Fruit fly (Drosophila melanogaster) whole organism, wandering third instar larva: ENCODE results near the gene CG2493.
A peak's percentile ranks its signal among the peaks of the same experiment; 100 is the strongest.

ENCODE experiments used
- Abd-B ChIP-seq: fragments of >200 bp; optimal IDR thresholded peaks from 2 replicates; lab custom pipeline; 2017; ENCODE audit warnings: missing biosample characterization, missing genetic modification characterization
- CG32264 ChIP-seq: fragments of 200-800 bp; sonication (Bioruptor generic); optimal IDR thresholded peaks from 2 replicates; lab custom pipeline; 2016; ENCODE audit warnings: missing biosample characterization, missing genetic modification characterization
- CG9705 ChIP-seq: fragments of 200-800 bp; sonication (Bioruptor generic); optimal IDR thresholded peaks from 2 replicates; lab custom pipeline; 2018; ENCODE audit warnings: missing biosample characterization, mild to moderate bottlenecking, missing genetic modification characterization
- CrebA ChIP-seq: fragments of 200-800 bp; sonication (Bioruptor generic); optimal IDR thresholded peaks from 2 replicates; lab custom pipeline; 2016; ENCODE audit warnings: missing biosample characterization, mild to moderate bottlenecking, missing genetic modification characterization, borderline replicate concordance
- Dfd ChIP-seq: fragments of >200 bp; optimal IDR thresholded peaks from 2 replicates; lab custom pipeline; 2017; ENCODE audit warnings: missing biosample characterization, missing genetic modification characterization
- Dif ChIP-seq: fragments of 200-275, 200-300 bp; sonication (Bioruptor generic); optimal IDR thresholded peaks from 2 replicates; lab custom pipeline; 2018; ENCODE audit warnings: missing biosample characterization, missing genetic modification characterization; ENCODE audit not compliant: partially characterized antibody
- GATAd ChIP-seq: sonication (Bioruptor generic); optimal IDR thresholded peaks from 2 replicates; lab custom pipeline; 2016; ENCODE audit warnings: missing biosample characterization, missing genetic modification characterization
- HLH106 ChIP-seq: fragments of 200-800 bp; optimal IDR thresholded peaks from 3 replicates; lab custom pipeline; 2019; ENCODE audit warnings: missing biosample characterization, mild to moderate bottlenecking, missing genetic modification characterization, moderate library complexity
- Hnf4 ChIP-seq: fragments of 200-800 bp; sonication (Bioruptor generic); optimal IDR thresholded peaks from 2 replicates; lab custom pipeline; 2016; ENCODE audit warnings: missing biosample characterization, mild to moderate bottlenecking, missing genetic modification characterization
- Hr78 ChIP-seq: fragments of >200 bp; optimal IDR thresholded peaks from 2 replicates; lab custom pipeline; 2017; ENCODE audit warnings: missing biosample characterization, missing genetic modification characterization
- Hr83 ChIP-seq: fragments of 200-300 bp; sonication (Bioruptor generic); optimal IDR thresholded peaks from 2 replicates; lab custom pipeline; 2016; ENCODE audit warnings: missing biosample characterization, mild to moderate bottlenecking, missing genetic modification characterization, moderate library complexity; ENCODE audit not compliant: poor library complexity, severe bottlenecking
- Jra ChIP-seq: sonication (Bioruptor generic); optimal IDR thresholded peaks from 2 replicates; lab custom pipeline; 2016; ENCODE audit warnings: missing biosample characterization, missing genetic modification characterization
- Mio ChIP-seq: sonication (Bioruptor generic); optimal IDR thresholded peaks from 2 replicates; lab custom pipeline; 2016; ENCODE audit warnings: missing biosample characterization, missing genetic modification characterization
- Myc ChIP-seq: fragments of >200 bp; optimal IDR thresholded peaks from 2 replicates; lab custom pipeline; 2017
- N ChIP-seq: fragments of >200 bp; optimal IDR thresholded peaks from 2 replicates; lab custom pipeline; 2018; ENCODE audit warnings: missing biosample characterization, missing external identifiers, missing genetic modification characterization
- OdsH ChIP-seq: fragments of 200-800 bp; sonication (Bioruptor generic); optimal IDR thresholded peaks from 2 replicates; lab custom pipeline; 2016; ENCODE audit warnings: missing biosample characterization, mild to moderate bottlenecking, missing genetic modification characterization
- Rel ChIP-seq, 2 experiments: fragments of 200-800 bp; sonication (Bioruptor generic) in 1 of 2; optimal IDR thresholded peaks; 2 replicates in 1 of 2; 3 replicates in 1 of 2; lab custom pipeline; 2016 to 2019; ENCODE audit warnings: mild to moderate bottlenecking in 2 of 2, missing biosample characterization in 2 of 2, missing genetic modification characterization in 2 of 2, moderate library complexity in 1 of 2
- Sp1 ChIP-seq: fragments of 200-800 bp; sonication (Bioruptor generic); optimal IDR thresholded peaks from 3 replicates; lab custom pipeline; 2019; ENCODE audit warnings: missing biosample characterization, mild to moderate bottlenecking, missing genetic modification characterization, moderate library complexity
- Vsx2 ChIP-seq: fragments of 200-300, 225-300 bp; sonication (Bioruptor generic); optimal IDR thresholded peaks from 2 replicates; lab custom pipeline; 2018; ENCODE audit warnings: missing biosample characterization, missing genetic modification characterization; ENCODE audit not compliant: partially characterized antibody
- br ChIP-seq: fragments of 200-800 bp; sonication (Bioruptor generic); optimal IDR thresholded peaks from 2 replicates; lab custom pipeline; 2016; ENCODE audit warnings: missing biosample characterization, missing genetic modification characterization
- brk ChIP-seq: fragments of 200-800 bp; sonication (Bioruptor generic); optimal IDR thresholded peaks from 2 replicates; lab custom pipeline; 2016; ENCODE audit warnings: missing biosample characterization, mild to moderate bottlenecking, missing genetic modification characterization
- dl ChIP-seq, 2 experiments: fragments of 175-275, 200-275 bp in 1 of 2; fragments of 200-275 bp in 1 of 2; sonication (Bioruptor generic); optimal IDR thresholded peaks; lab custom pipeline; 2018; ENCODE audit warnings: mild to moderate bottlenecking in 2 of 2, missing biosample characterization in 2 of 2, missing genetic modification characterization in 2 of 2, moderate library complexity in 2 of 2; ENCODE audit not compliant: partially characterized antibody in 2 of 2, insufficient read depth in 1 of 2
- dmrt93B ChIP-seq: fragments of 200-800 bp; sonication (Bioruptor generic); optimal IDR thresholded peaks from 2 replicates; lab custom pipeline; 2018; ENCODE audit warnings: missing biosample characterization, mild to moderate bottlenecking, missing genetic modification characterization
- dsf ChIP-seq: sonication (Bioruptor generic); optimal IDR thresholded peaks from 2 replicates; lab custom pipeline; 2016; ENCODE audit warnings: missing biosample characterization, missing genetic modification characterization, borderline replicate concordance
- ey ChIP-seq: fragments of 200-800 bp; sonication (Bioruptor generic); optimal IDR thresholded peaks from 2 replicates; lab custom pipeline; 2016; ENCODE audit warnings: missing biosample characterization, missing genetic modification characterization
- foxo ChIP-seq, 2 experiments: fragments of 200-800 bp; sonication (Bioruptor generic); optimal IDR thresholded peaks; 2 replicates in 1 of 2; 3 replicates in 1 of 2; lab custom pipeline; 2016 to 2017; ENCODE audit warnings: missing biosample characterization in 2 of 2, missing genetic modification characterization in 2 of 2
- fru ChIP-seq: fragments of 200-800 bp; sonication (Bioruptor generic); optimal IDR thresholded peaks from 3 replicates; lab custom pipeline; 2016; ENCODE audit warnings: missing biosample characterization, mild to moderate bottlenecking, missing genetic modification characterization
- h ChIP-seq: fragments of 200-800 bp; sonication (Bioruptor generic); optimal IDR thresholded peaks from 3 replicates; lab custom pipeline; 2016; ENCODE audit warnings: missing biosample characterization, mild to moderate bottlenecking, missing genetic modification characterization
- jim ChIP-seq: fragments of 175-275, 200-325 bp; sonication (Bioruptor generic); optimal IDR thresholded peaks from 2 replicates; lab custom pipeline; 2016; ENCODE audit warnings: missing biosample characterization, mild to moderate bottlenecking, missing genetic modification characterization
- lola ChIP-seq: fragments of >200 bp; optimal IDR thresholded peaks from 2 replicates; lab custom pipeline; 2017; ENCODE audit warnings: missing biosample characterization, missing genetic modification characterization
- pan ChIP-seq: fragments of >200 bp; optimal IDR thresholded peaks from 2 replicates; lab custom pipeline; 2017
- psq ChIP-seq: fragments of 200-800 bp; sonication (Bioruptor generic); optimal IDR thresholded peaks from 3 replicates; lab custom pipeline; 2017; ENCODE audit warnings: missing biosample characterization, mild to moderate bottlenecking, missing genetic modification characterization, moderate library complexity
- rgr ChIP-seq: fragments of 200-800 bp; sonication (Bioruptor generic); optimal IDR thresholded peaks from 3 replicates; lab custom pipeline; 2016; ENCODE audit warnings: missing biosample characterization, mild to moderate bottlenecking, missing genetic modification characterization
- sage ChIP-seq: fragments of 200-800 bp; sonication (Bioruptor generic); optimal IDR thresholded peaks from 2 replicates; lab custom pipeline; 2016; ENCODE audit warnings: missing biosample characterization, mild to moderate bottlenecking, missing genetic modification characterization
- sv ChIP-seq: fragments of 200-800 bp; sonication (Bioruptor generic); optimal IDR thresholded peaks from 3 replicates; lab custom pipeline; 2016; ENCODE audit warnings: missing biosample characterization, missing genetic modification characterization
- tai ChIP-seq: sonication (Bioruptor generic); optimal IDR thresholded peaks from 2 replicates; lab custom pipeline; 2016; ENCODE audit warnings: missing biosample characterization, missing genetic modification characterization
- usp ChIP-seq: fragments of >200 bp; optimal IDR thresholded peaks from 2 replicates; lab custom pipeline; 2017; ENCODE audit warnings: missing biosample characterization, missing genetic modification characterization
- woc ChIP-seq: sonication (Bioruptor generic); optimal IDR thresholded peaks from 2 replicates; lab custom pipeline; 2016; ENCODE audit warnings: missing biosample characterization, mild to moderate bottlenecking, missing genetic modification characterization

CG2493 gene

dm6 chr2L:20463316-20463856 is at the start of gene CG2493:
CG2493 (minus strand) TSS chr2L:20463444.
- peak; percentile 61 for TF ChIP-seq Hnf4
- peak in 1 of 2 experiments; percentile 46 for TF ChIP-seq foxo (GFP tag; optimal IDR thresholded peaks at IDR 0.05; lab: Kevin White, UChicago)
- TF ChIP-seq sv (GFP tag; lab: Kevin White, UChicago), result no peak
- TF ChIP-seq ey, result peak; percentile 17
- TF ChIP-seq Vsx2 (GFP tag; lab: Kevin White, UChicago), result no peak
- TF ChIP-seq psq (GFP tag; lab: Kevin White, UChicago), result peak; percentile 33
- TF ChIP-seq h (GFP tag; lab: Kevin White, UChicago), result peak; percentile 41
- TF ChIP-seq Hr78 (GFP tag; lab: Kevin White, UChicago), result no peak
- no peak for TF ChIP-seq jim
- TF ChIP-seq Sp1, result peak; percentile 65
- TF ChIP-seq CG32264, result no peak
- TF ChIP-seq rgr (GFP tag; lab: Kevin White, UChicago), result peak; percentile 45
- no peak for TF ChIP-seq dsf (GFP tag; lab: Kevin White, UChicago)
- TF ChIP-seq Myc, result no peak
- peak; percentile 60 for TF ChIP-seq HLH106 (tag; lab: Kevin White, UChicago)
- TF ChIP-seq Jra (GFP tag; lab: Kevin White, UChicago), result no peak
- no peak for TF ChIP-seq br (GFP tag; lab: Kevin White, UChicago)
- TF ChIP-seq usp, result no peak
- TF ChIP-seq lola, result no peak
- TF ChIP-seq sage (GFP tag; lab: Kevin White, UChicago), result no peak
- no peak for TF ChIP-seq Abd-B (GFP tag; lab: Kevin White, UChicago)
- no peak for TF ChIP-seq Mio (GFP tag; lab: Kevin White, UChicago)
- TF ChIP-seq brk (GFP tag; lab: Kevin White, UChicago), result no peak
- no peak for TF ChIP-seq CrebA
- peak; percentile 4 for TF ChIP-seq OdsH (GFP tag; lab: Kevin White, UChicago)
- TF ChIP-seq Dif (GFP tag; lab: Kevin White, UChicago), result no peak
- no peak for TF ChIP-seq tai
- peak; percentile 12 for TF ChIP-seq woc
- peak; percentile 39 for TF ChIP-seq dmrt93B
- no peak for TF ChIP-seq dl (GFP tag; optimal IDR thresholded peaks at IDR 0.05; lab: Kevin White, UChicago; ENCODE audit: insufficient read depth in 1 of 2, partially characterized antibody in 2 of 2)
- TF ChIP-seq pan, result no peak
- TF ChIP-seq N (GFP tag; lab: Kevin White, UChicago), result no peak
- TF ChIP-seq Dfd (GFP tag; lab: Kevin White, UChicago), result no peak
- no peak for TF ChIP-seq Rel (GFP tag; optimal IDR thresholded peaks at IDR 0.05; lab: Kevin White, UChicago)
- TF ChIP-seq Rel (tag; optimal IDR thresholded peaks at IDR 0.05; lab: Kevin White, UChicago), result peak; percentile 49
- TF ChIP-seq Hr83, result no peak
- no peak for TF ChIP-seq GATAd (GFP tag; lab: Kevin White, UChicago)
- peak; percentile 43 for TF ChIP-seq CG9705 (GFP tag; lab: Kevin White, UChicago)
- TF ChIP-seq fru (GFP tag; lab: Kevin White, UChicago), result peak; percentile 46

- TF ChIP-seq CG9705 (GFP tag; lab: Kevin White, UChicago) (no peak), jim (no peak), dmrt93B (peak; percentile 50), OdsH (GFP tag; lab: Kevin White, UChicago) (peak; percentile 40), fru (GFP tag; lab: Kevin White, UChicago) (peak; percentile 0), dsf (GFP tag; lab: Kevin White, UChicago) (no peak), Jra (GFP tag; lab: Kevin White, UChicago) (no peak), Hnf4 (no peak), Rel (GFP tag; optimal IDR thresholded peaks at IDR 0.05; lab: Kevin White, UChicago) (no peak), Rel (tag; optimal IDR thresholded peaks at IDR 0.05; lab: Kevin White, UChicago) (peak; percentile 5), CG32264 (no peak), Sp1 (peak; percentile 88), rgr (GFP tag; lab: Kevin White, UChicago) (peak; percentile 10), psq (GFP tag; lab: Kevin White, UChicago) (peak; percentile 48), h (GFP tag; lab: Kevin White, UChicago) (no peak), sage (GFP tag; lab: Kevin White, UChicago) (no peak), foxo (GFP tag; optimal IDR thresholded peaks at IDR 0.05; lab: Kevin White, UChicago) (peak in 1 of 2 experiments; percentile 45), HLH106 (tag; lab: Kevin White, UChicago) (peak; percentile 73)
Measured at dm6 chr2L:20494423-20495052, 31.3 kb upstream of the CG2493 start, which contains the start of gene CG34007. CG34007 (plus strand) TSS chr2L:20495030.
